Worm (Caenorhabditis elegans) whole organism, L4 larva: ENCODE measurements around the gene srv-2.

ENCODE experiments used
- D1046.2 ChIP-seq: fragments of 200-800 bp; sonication (Bioruptor generic); IDR thresholded peaks from 2 replicates; pipeline ENCODE4 v1.3.6; 2022; ENCODE audit warnings: missing genetic modification characterization, missing compliant biosample characterization
- F10B5.3 ChIP-seq: sonication (generic microtip); optimal IDR thresholded peaks from 2 replicates; lab custom pipeline; 2016; ENCODE audit warnings: mild to moderate bottlenecking, missing genetic modification characterization, missing compliant biosample characterization
- F37D6.2 ChIP-seq: sonication (generic microtip); optimal IDR thresholded peaks from 2 replicates; lab custom pipeline; 2016; ENCODE audit warnings: mild to moderate bottlenecking, missing genetic modification characterization, missing compliant biosample characterization
- Y105C5A.15 ChIP-seq: fragments of 200-800 bp; sonication (Bioruptor generic); IDR thresholded peaks from 2 replicates; pipeline ENCODE4 v1.3.6; 2022; ENCODE audit warnings: missing genetic modification characterization, missing compliant biosample characterization
- Y48G9A.11 ChIP-seq: fragments of 200-800 bp; sonication (Bioruptor generic); IDR thresholded peaks from 2 replicates; pipeline ENCODE4 v1.3.6; 2022; ENCODE audit warnings: missing genetic modification reagents, missing genetic modification characterization, missing compliant biosample characterization
- ZK337.2 ChIP-seq: fragments of 200-800 bp; sonication (Bioruptor generic); IDR thresholded peaks from 2 replicates; pipeline ENCODE4 v1.3.6; 2022; ENCODE audit warnings: missing genetic modification reagents, missing genetic modification characterization, missing compliant biosample characterization
- ZK546.5 ChIP-seq, 2 experiments: sonication (generic microtip); optimal IDR thresholded peaks; 2 replicates each; lab custom pipeline; 2017; ENCODE audit warnings: missing biosample characterization in 2 of 2, missing genetic modification characterization in 2 of 2
- aha-1 ChIP-seq: fragments of 150-350 bp; peaks from one replicate; lab custom pipeline; 2014; ENCODE audit warnings: missing biosample characterization, missing genetic modification characterization
- aly-2 ChIP-seq: sonication (generic microtip); optimal IDR thresholded peaks from 2 replicates; lab custom pipeline; 2018; ENCODE audit warnings: missing biosample characterization, missing genetic modification characterization
- ama-1 ChIP-seq: fragments of 150-350 bp; optimal IDR thresholded peaks from 2 replicates; lab custom pipeline; 2014; ENCODE audit warnings: inconsistent platforms, mixed read lengths
- ceh-62 ChIP-seq: sonication (generic microtip); optimal IDR thresholded peaks from 2 replicates; lab custom pipeline; 2017; ENCODE audit warnings: missing biosample characterization, missing genetic modification characterization
- cey-2 ChIP-seq: sonication (generic microtip); optimal IDR thresholded peaks from 3 replicates; lab custom pipeline; 2017; ENCODE audit warnings: missing genetic modification characterization, mild to moderate bottlenecking, missing compliant biosample characterization, antibody characterized with exemption, borderline replicate concordance; ENCODE audit not compliant: insufficient read depth
- ctbp-1 ChIP-seq: fragments of 200-800 bp; sonication (Bioruptor generic); IDR thresholded peaks from 2 replicates; pipeline ENCODE4 v1.3.6; 2022; ENCODE audit warnings: missing genetic modification reagents, missing genetic modification characterization, missing compliant biosample characterization
- daf-16 ChIP-seq, 3 experiments: sonication (generic microtip); optimal IDR thresholded peaks; 2 replicates each; lab custom pipeline; 2016 to 2017; ENCODE audit warnings: missing genetic modification characterization in 3 of 3, missing genetic modification reagents in 3 of 3, mild to moderate bottlenecking in 2 of 3, missing compliant biosample characterization in 2 of 3, missing biosample characterization in 1 of 3, moderate library complexity in 1 of 3
- daf-19 ChIP-seq: fragments of 200-800 bp; sonication (Bioruptor generic); conservative IDR thresholded peaks from 2 replicates; pipeline ENCODE4 v1.3.6; 2022; ENCODE audit warnings: missing genetic modification characterization, missing compliant biosample characterization
- dmd-9 ChIP-seq: fragments of 200-800 bp; sonication (Bioruptor generic); IDR thresholded peaks from 2 replicates; pipeline ENCODE4 v1.3.6; 2022; ENCODE audit warnings: missing genetic modification reagents, missing genetic modification characterization, missing compliant biosample characterization
- duxl-1 ChIP-seq: sonication (generic microtip); optimal IDR thresholded peaks from 2 replicates; lab custom pipeline; 2016; ENCODE audit warnings: mild to moderate bottlenecking, missing genetic modification characterization, moderate library complexity, missing compliant biosample characterization; ENCODE audit not compliant: poor library complexity
- hlh-30 ChIP-seq: sonication (generic microtip); optimal IDR thresholded peaks from 2 replicates; lab custom pipeline; 2017; ENCODE audit warnings: antibody characterized with exemption, mild to moderate bottlenecking, missing genetic modification characterization, missing compliant biosample characterization; ENCODE audit not compliant: insufficient read depth
- jun-1 ChIP-seq: fragments of 150-350 bp; optimal IDR thresholded peaks from 2 replicates; lab custom pipeline; 2014; ENCODE audit warnings: missing biosample characterization, missing genetic modification reagents, missing genetic modification characterization
- lir-3 ChIP-seq: sonication (generic microtip); optimal IDR thresholded peaks from 2 replicates; lab custom pipeline; 2016; ENCODE audit warnings: mild to moderate bottlenecking, missing genetic modification characterization, missing compliant biosample characterization
- lsy-2 ChIP-seq, 2 experiments: fragments of 150-350 bp in 1 of 2; sonication (generic microtip) in 1 of 2; optimal IDR thresholded peaks; 2 replicates each; lab custom pipeline; 2014 to 2017; ENCODE audit warnings: missing biosample characterization in 2 of 2, missing genetic modification characterization in 2 of 2
- madf-5 ChIP-seq, 2 experiments: fragments of 200-800 bp; sonication (Bioruptor generic); IDR thresholded peaks; 2 replicates each; pipeline ENCODE4 v1.3.6; 2022; ENCODE audit warnings: missing compliant biosample characterization in 2 of 2, missing genetic modification characterization in 2 of 2
- madf-9 ChIP-seq: fragments of 200-800 bp; sonication (Bioruptor generic); conservative IDR thresholded peaks from 2 replicates; pipeline ENCODE4 v1.3.6; 2022; ENCODE audit warnings: missing genetic modification reagents, missing genetic modification characterization, missing compliant biosample characterization
- mdt-29 ChIP-seq: fragments of 200-800 bp; sonication (Bioruptor generic); IDR thresholded peaks from 2 replicates; pipeline ENCODE4 v1.3.6; 2022; ENCODE audit warnings: missing genetic modification reagents, missing genetic modification characterization, missing compliant biosample characterization
- mxl-2 ChIP-seq: fragments of 200-800 bp; sonication (Bioruptor generic); conservative IDR thresholded peaks from 2 replicates; pipeline ENCODE4 v1.3.6; 2022; ENCODE audit warnings: missing genetic modification reagents, missing genetic modification characterization, missing compliant biosample characterization
- nhr-10 ChIP-seq: fragments of 150-350 bp; optimal IDR thresholded peaks from 2 replicates; lab custom pipeline; 2014; ENCODE audit warnings: missing biosample characterization, missing genetic modification characterization
- nhr-11 ChIP-seq: fragments of 150-350 bp; optimal IDR thresholded peaks from 2 replicates; lab custom pipeline; 2014; ENCODE audit warnings: missing biosample characterization, missing genetic modification characterization
- nhr-111 ChIP-seq: fragments of 200-800 bp; sonication (Bioruptor generic); optimal IDR thresholded peaks from 2 replicates; lab custom pipeline; 2018; ENCODE audit warnings: mild to moderate bottlenecking, missing genetic modification characterization, missing compliant biosample characterization
- nhr-25 ChIP-seq: sonication (generic microtip); optimal IDR thresholded peaks from 2 replicates; lab custom pipeline; 2017; ENCODE audit warnings: missing genetic modification characterization, mild to moderate bottlenecking, missing compliant biosample characterization, antibody characterized with exemption, moderate library complexity, borderline replicate concordance; ENCODE audit not compliant: insufficient read depth
- nhr-41 ChIP-seq: fragments of 200-800 bp; sonication (Bioruptor generic); IDR thresholded peaks from 2 replicates; pipeline ENCODE4 v1.3.6; 2022; ENCODE audit warnings: missing genetic modification reagents, missing genetic modification characterization, missing compliant biosample characterization
- nhr-76 ChIP-seq: fragments of 150-350 bp; optimal IDR thresholded peaks from 2 replicates; lab custom pipeline; 2014; ENCODE audit warnings: missing biosample characterization, missing genetic modification characterization
- saeg-2 ChIP-seq: fragments of 200-800 bp; sonication (Bioruptor generic); IDR thresholded peaks from 2 replicates; pipeline ENCODE4 v1.3.6; 2022; ENCODE audit warnings: missing genetic modification reagents, missing genetic modification characterization, missing compliant biosample characterization
- sdz-12 ChIP-seq: fragments of 200-800 bp; sonication (Bioruptor generic); optimal IDR thresholded peaks from 2 replicates; lab custom pipeline; 2018; ENCODE audit warnings: mild to moderate bottlenecking, missing genetic modification characterization, missing compliant biosample characterization
- skn-1 ChIP-seq: fragments of 150-350 bp; optimal IDR thresholded peaks from 2 replicates; lab custom pipeline; 2014; ENCODE audit warnings: missing biosample characterization, missing genetic modification characterization
- snpc-1.2 ChIP-seq: fragments of 200-800 bp; sonication (Bioruptor generic); IDR thresholded peaks from 2 replicates; pipeline ENCODE4 v1.3.6; 2022; ENCODE audit warnings: missing genetic modification reagents, missing genetic modification characterization, missing compliant biosample characterization
- snpc-4 ChIP-seq: fragments of 150-350 bp; optimal IDR thresholded peaks from 2 replicates; lab custom pipeline; 2014; ENCODE audit warnings: missing biosample characterization, missing genetic modification characterization
- spr-3 ChIP-seq: fragments of 200-800 bp; sonication (Bioruptor generic); optimal IDR thresholded peaks from 2 replicates; lab custom pipeline; 2018; ENCODE audit warnings: mild to moderate bottlenecking, missing genetic modification characterization, missing compliant biosample characterization
- tag-97 ChIP-seq: fragments of 200-800 bp; sonication (Bioruptor generic); IDR thresholded peaks from 2 replicates; pipeline ENCODE4 v1.3.6; 2022; ENCODE audit warnings: missing genetic modification characterization, missing compliant biosample characterization
- tra-1 ChIP-seq: fragments of 200-800 bp; sonication (Bioruptor generic); IDR thresholded peaks from 2 replicates; pipeline ENCODE4 v1.3.6; 2022; ENCODE audit warnings: missing genetic modification reagents, missing genetic modification characterization, missing compliant biosample characterization
- unc-62 ChIP-seq, 3 experiments: fragments of 150-350 bp in 1 of 3; sonication (generic microtip); optimal IDR thresholded peaks in 2 of 3; peaks in 1 of 3; 1 replicate in 1 of 3; 2 replicates in 2 of 3; lab custom pipeline; 2014 to 2017; ENCODE audit warnings: missing biosample characterization in 3 of 3, missing genetic modification characterization in 3 of 3, missing genetic modification reagents in 3 of 3, missing genotype in 1 of 3
- zag-1 ChIP-seq: fragments of 150-350 bp; optimal IDR thresholded peaks from 2 replicates; lab custom pipeline; 2014; ENCODE audit warnings: missing biosample characterization, missing genetic modification characterization

Gene srv-2

ce11 chrII:10555484-10556075 lies 46.5 kb downstream of the srv-2 start (continued):
- no peak for TF ChIP-seq dmd-9
- no peak for TF ChIP-seq F10B5.3
- no peak for TF ChIP-seq spr-3 (GFP tag; lab: Kevin White, UChicago)
- TF ChIP-seq duxl-1 (tag; lab: Kevin White, UChicago), result peak; percentile 57
- TF ChIP-seq zag-1 (tag; lab: Kevin White, UChicago), result no peak

DNA sequence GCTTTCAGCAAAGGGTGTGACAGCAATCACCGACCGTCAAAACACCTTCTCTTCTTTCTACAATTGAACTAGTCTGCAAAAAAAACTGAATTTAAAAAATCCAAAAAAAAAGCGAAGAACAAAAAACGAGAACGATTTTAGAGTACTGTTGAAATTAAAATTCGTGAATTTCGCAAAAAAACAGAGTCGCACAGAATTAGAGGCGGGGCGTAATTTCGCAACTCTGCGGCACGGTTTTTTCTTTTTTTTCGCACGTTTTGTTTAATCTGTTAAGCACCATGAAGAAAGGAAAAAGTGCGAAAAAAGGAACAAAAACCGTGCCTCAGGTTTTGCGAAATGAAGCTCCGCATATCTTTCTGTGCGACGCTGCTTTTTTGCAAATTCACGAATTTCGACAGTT lies 47.1 kb downstream of the srv-2 start, which contains the start of gene mnk-1:
Gene mnk-1, minus strand, starts transcription at position 73 of the 400 bp plus-strand sequence.
- no peak for TF ChIP-seq ceh-62
- no peak for TF ChIP-seq nhr-111 (GFP tag; lab: Kevin White, UChicago)
- peak; percentile 87 for TF ChIP-seq aha-1 (tag; lab: Kevin White, UChicago)

- TF ChIP-seq mxl-2 (no peak), lsy-2 (tag; optimal IDR thresholded peaks at IDR 0.05; lab: Kevin White, UChicago) (no peak), hlh-30 (tag; lab: Kevin White, UChicago) (peak; percentile 41), nhr-41 (peak; percentile 8; the same call in 1 of the 2 replicates), sdz-12 (GFP tag; lab: Kevin White, UChicago) (peak; percentile 70), daf-19 (GFP tag; lab: Robert Waterston, UW) (no peak), Y48G9A.11 (GFP tag; lab: Robert Waterston, UW) (peak; percentile 35; the same call in 1 of the 2 replicates), unc-62 (GFP tag; optimal IDR thresholded peaks at IDR 0.05 in 1 of 2; lab: Kevin White, UChicago) (peak in 1 of 2 experiments; percentile 92), unc-62 (tag; optimal IDR thresholded peaks at IDR 0.05; lab: Kevin White, UChicago) (no peak), jun-1 (tag; lab: Kevin White, UChicago) (no peak), ama-1 (lab: Kevin White, UChicago) (peak; percentile 38), daf-16 (GFP tag; optimal IDR thresholded peaks at IDR 0.05; lab: Kevin White, UChicago) (no peak), daf-16 (tag; optimal IDR thresholded peaks at IDR 0.05; lab: Kevin White, UChicago) (peak; percentile 19), nhr-25 (peak; percentile 21), Y105C5A.15 (GFP tag; lab: Robert Waterston, UW) (0 out of 2 replicates have a peak, but pooled peaks have one; percentile 54), F37D6.2 (no peak), ctbp-1 (GFP tag; lab: Robert Waterston, UW) (0 out of 2 replicates have a peak, but pooled peaks have one; percentile 11), tra-1 (GFP tag; lab: Robert Waterston, UW) (0 out of 2 replicates have a peak, but pooled peaks have one; percentile 19), tag-97 (GFP tag; lab: Robert Waterston, UW) (no peak)
Measured at ce11 chrII:10554046-10554399, 48.1 kb downstream of the srv-2 start.

- TF ChIP-seq ZK337.2 (GFP tag; lab: Robert Waterston, UW) (no peak), Y105C5A.15 (GFP tag; lab: Robert Waterston, UW) (no peak), madf-5 (GFP tag; IDR thresholded peaks at IDR 0.05; lab: Robert Waterston, UW) (0 out of 4 replicates have a peak, but pooled peaks have one; percentile 15 to 25), madf-9 (GFP tag; lab: Robert Waterston, UW) (0 out of 2 replicates have a peak, but pooled peaks have one; percentile 24), mxl-2 (no peak), daf-16 (GFP tag; optimal IDR thresholded peaks at IDR 0.05; lab: Kevin White, UChicago) (no peak), daf-16 (tag; optimal IDR thresholded peaks at IDR 0.05; lab: Kevin White, UChicago) (peak; percentile 12), nhr-10 (tag; lab: Kevin White, UChicago) (no peak), ZK546.5 (tag; optimal IDR thresholded peaks at IDR 0.05; lab: Kevin White, UChicago) (no peak), snpc-1.2 (GFP tag; lab: Robert Waterston, UW) (no peak), D1046.2 (GFP tag; lab: Robert Waterston, UW) (peak; percentile 81; the same call in 1 of the 2 replicates), nhr-76 (tag; lab: Kevin White, UChicago) (no peak), lsy-2 (tag; optimal IDR thresholded peaks at IDR 0.05; lab: Kevin White, UChicago) (peak in 1 of 2 experiments; percentile 43), nhr-11 (tag; lab: Kevin White, UChicago) (peak; percentile 31), tag-97 (GFP tag; lab: Robert Waterston, UW) (no peak), skn-1 (tag; lab: Kevin White, UChicago) (no peak), mdt-29 (GFP tag; lab: Robert Waterston, UW) (peak; percentile 34; the same call in 1 of the 2 replicates), F37D6.2 (no peak), cey-2 (no peak), lir-3 (tag; lab: Kevin White, UChicago) (no peak), ctbp-1 (GFP tag; lab: Robert Waterston, UW) (0 out of 2 replicates have a peak, but pooled peaks have one; percentile 7), saeg-2 (no peak), aha-1 (tag; lab: Kevin White, UChicago) (peak; percentile 85), aly-2 (tag; lab: Kevin White, UChicago) (no peak), snpc-4 (no peak)
Measured at ce11 chrII:10553377-10554045, 48.6 kb downstream of the srv-2 start.
